Worm (Caenorhabditis elegans) whole organism, mixed stage, embryonic: ENCODE results near the gene cysl-4.

Experiments
- M03D4.4 ChIP-seq: sonication (generic microtip); optimal IDR thresholded peaks from 2 replicates; lab custom pipeline; 2017; ENCODE audit warnings: mild to moderate bottlenecking, missing genetic modification characterization, missing compliant biosample characterization
- bed-3 ChIP-seq: fragments of 200-800 bp; sonication (Bioruptor generic); optimal IDR thresholded peaks from 3 replicates; lab custom pipeline; 2018; ENCODE audit warnings: mild to moderate bottlenecking, missing genetic modification characterization, moderate library complexity, missing compliant biosample characterization
- blmp-1 ChIP-seq: fragments of 150-350 bp; optimal IDR thresholded peaks from 2 replicates; lab custom pipeline; 2014; ENCODE audit warnings: missing biosample characterization, missing genetic modification characterization
- ceh-43 ChIP-seq: fragments of 200-800 bp; sonication (Bioruptor generic); optimal IDR thresholded peaks from 2 replicates; lab custom pipeline; 2018; ENCODE audit warnings: mild to moderate bottlenecking, missing genetic modification characterization, moderate library complexity, missing compliant biosample characterization
- ceh-83 ChIP-seq: fragments of 200-800 bp; sonication (Bioruptor generic); optimal IDR thresholded peaks from 2 replicates; lab custom pipeline; 2018; ENCODE audit warnings: mild to moderate bottlenecking, missing genetic modification characterization, missing compliant biosample characterization
- ces-1 ChIP-seq: fragments of 150-350 bp; optimal IDR thresholded peaks from 2 replicates; lab custom pipeline; 2014; ENCODE audit warnings: missing biosample characterization, missing genetic modification reagents, missing genetic modification characterization
- cnd-1 ChIP-seq: fragments of 200-800 bp; sonication (Bioruptor generic); optimal IDR thresholded peaks from 2 replicates; lab custom pipeline; 2018; ENCODE audit warnings: mild to moderate bottlenecking, missing genetic modification characterization, missing compliant biosample characterization
- drap-1 ChIP-seq: fragments of 200-800 bp; sonication (Bioruptor generic); optimal IDR thresholded peaks from 3 replicates; lab custom pipeline; 2018; ENCODE audit warnings: mild to moderate bottlenecking, missing genetic modification characterization, missing compliant biosample characterization
- elt-1 ChIP-seq: sonication (generic microtip); optimal IDR thresholded peaks from 2 replicates; lab custom pipeline; 2017; ENCODE audit warnings: missing genetic modification characterization, mild to moderate bottlenecking, missing compliant biosample characterization, antibody characterized with exemption, moderate library complexity, borderline replicate concordance; ENCODE audit not compliant: insufficient read depth
- elt-3 ChIP-seq: fragments of 150-350 bp; optimal IDR thresholded peaks from 2 replicates; lab custom pipeline; 2014; ENCODE audit warnings: missing biosample characterization, missing genetic modification characterization
- flh-1 ChIP-seq: fragments of 200-800 bp; sonication (Bioruptor generic); optimal IDR thresholded peaks from 2 replicates; lab custom pipeline; 2018; ENCODE audit warnings: mild to moderate bottlenecking, missing genetic modification characterization, moderate library complexity, missing compliant biosample characterization
- ham-2 ChIP-seq: fragments of 200-800 bp; sonication (Bioruptor generic); optimal IDR thresholded peaks from 2 replicates; lab custom pipeline; 2018; ENCODE audit warnings: mild to moderate bottlenecking, missing genetic modification characterization, missing compliant biosample characterization
- hlh-1 ChIP-seq: fragments of 150-350 bp; optimal IDR thresholded peaks from 2 replicates; lab custom pipeline; 2014; ENCODE audit warnings: missing biosample characterization, missing genetic modification reagents, missing genetic modification characterization
- lin-13 ChIP-seq: fragments of 150-350 bp; optimal IDR thresholded peaks from 2 replicates; lab custom pipeline; 2014; ENCODE audit warnings: missing biosample characterization, missing genetic modification characterization
- lin-32 ChIP-seq: fragments of 200-800 bp; sonication (Bioruptor generic); optimal IDR thresholded peaks from 2 replicates; lab custom pipeline; 2018; ENCODE audit warnings: mild to moderate bottlenecking, missing genetic modification characterization, missing compliant biosample characterization
- lsy-2 ChIP-seq: fragments of 150-350 bp; optimal IDR thresholded peaks from 2 replicates; lab custom pipeline; 2014; ENCODE audit warnings: missing biosample characterization, missing genetic modification characterization
- mab-5 ChIP-seq: fragments of 150-350 bp; optimal IDR thresholded peaks from 2 replicates; lab custom pipeline; 2014; ENCODE audit warnings: missing biosample characterization, missing genetic modification characterization
- mep-1 ChIP-seq: fragments of 150-350 bp; optimal IDR thresholded peaks from 2 replicates; lab custom pipeline; 2017; ENCODE audit warnings: missing biosample characterization, missing genetic modification reagents, missing genetic modification characterization, inconsistent platforms
- mls-2 ChIP-seq: sonication (generic microtip); optimal IDR thresholded peaks from 2 replicates; lab custom pipeline; 2016; ENCODE audit warnings: mild to moderate bottlenecking, missing genetic modification characterization, moderate library complexity, missing compliant biosample characterization
- nhr-2 ChIP-seq: fragments of 150-350 bp; optimal IDR thresholded peaks from 2 replicates; lab custom pipeline; 2014; ENCODE audit warnings: missing biosample characterization, missing genetic modification characterization
- nhr-237 ChIP-seq: fragments of 150-350 bp; optimal IDR thresholded peaks from 2 replicates; lab custom pipeline; 2014; ENCODE audit warnings: missing biosample characterization, missing genetic modification characterization
- nhr-76 ChIP-seq: sonication (generic microtip); optimal IDR thresholded peaks from 2 replicates; lab custom pipeline; 2017; ENCODE audit warnings: missing biosample characterization, missing genetic modification characterization
- pha-4 ChIP-seq: fragments of 150-350 bp; optimal IDR thresholded peaks from 2 replicates; lab custom pipeline; 2018; ENCODE audit warnings: missing biosample characterization, missing genetic modification reagents, missing genetic modification characterization
- sem-2 ChIP-seq: fragments of 200-800 bp; sonication (Bioruptor generic); optimal IDR thresholded peaks from 2 replicates; lab custom pipeline; 2018; ENCODE audit warnings: mild to moderate bottlenecking, missing genetic modification characterization, missing compliant biosample characterization
- snpc-4 ChIP-seq: fragments of 150-350 bp; optimal IDR thresholded peaks from 2 replicates; lab custom pipeline; 2014; ENCODE audit warnings: missing biosample characterization, missing genetic modification characterization
- sptf-1 ChIP-seq: sonication (generic microtip); optimal IDR thresholded peaks from 2 replicates; lab custom pipeline; 2017; ENCODE audit warnings: mild to moderate bottlenecking, missing genetic modification characterization, moderate library complexity, missing compliant biosample characterization
- tbx-8 ChIP-seq: fragments of 200-800 bp; sonication (Bioruptor generic); optimal IDR thresholded peaks from 2 replicates; lab custom pipeline; 2018; ENCODE audit warnings: mild to moderate bottlenecking, missing genetic modification characterization, moderate library complexity, missing compliant biosample characterization
- unc-120 ChIP-seq: sonication (generic microtip); optimal IDR thresholded peaks from 2 replicates; lab custom pipeline; 2017; ENCODE audit warnings: missing genetic modification characterization, missing compliant biosample characterization; ENCODE audit not compliant: poor library complexity, severe bottlenecking
- unc-39 ChIP-seq: fragments of 150-350 bp; optimal IDR thresholded peaks from 2 replicates; lab custom pipeline; 2014; ENCODE audit warnings: missing biosample characterization, missing genetic modification characterization
- unc-62 ChIP-seq: fragments of 150-350 bp; optimal IDR thresholded peaks from 2 replicates; lab custom pipeline; 2014; ENCODE audit warnings: missing biosample characterization, missing genetic modification reagents, missing genetic modification characterization
- zip-8 ChIP-seq: fragments of 150-350 bp; optimal IDR thresholded peaks from 2 replicates; lab custom pipeline; 2014; ENCODE audit warnings: missing biosample characterization, missing genetic modification characterization
- ztf-11 ChIP-seq: fragments of 150-350 bp; optimal IDR thresholded peaks from 2 replicates; lab custom pipeline; 2014; ENCODE audit warnings: missing biosample characterization, missing genetic modification characterization

cysl-4 gene

DNA sequence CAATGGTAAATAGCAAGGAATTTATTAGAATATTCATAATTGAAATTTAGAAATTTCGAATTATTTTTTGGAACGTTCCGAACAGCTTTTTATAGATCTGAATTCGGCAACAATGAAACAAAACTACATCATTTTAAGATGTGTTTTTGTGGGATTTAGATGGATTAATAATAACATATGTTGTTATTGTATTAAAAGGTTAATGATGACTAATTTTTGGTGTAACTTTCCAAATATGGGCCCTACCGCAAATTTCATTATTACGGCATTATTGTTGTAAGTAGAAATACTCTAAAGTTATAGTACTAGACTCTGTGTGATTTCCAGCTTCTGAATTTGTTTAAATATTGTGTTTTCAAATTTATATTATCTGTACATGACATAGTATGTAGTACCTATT is 9.1 kb downstream of the cysl-4 start, which contains the start of gene F59A7.11:
Gene F59A7.11 (minus strand): TSS at position 101 of the 400 bp plus-strand sequence.
- TF ChIP-seq lin-32 (GFP tag; lab: Kevin White, UChicago) (no peak), M03D4.4 (tag; lab: Kevin White, UChicago) (no peak), mab-5 (tag; lab: Kevin White, UChicago) (no peak), mls-2 (tag; lab: Kevin White, UChicago) (no peak), blmp-1 (tag; lab: Kevin White, UChicago) (no peak), nhr-2 (no peak), tbx-8 (GFP tag; lab: Kevin White, UChicago) (no peak), lsy-2 (no peak), hlh-1 (tag; lab: Kevin White, UChicago) (no peak), mep-1 (tag; lab: Kevin White, UChicago) (no peak), drap-1 (GFP tag; lab: Kevin White, UChicago) (no peak), unc-62 (GFP tag; lab: Kevin White, UChicago) (no peak), cnd-1 (tag; lab: Kevin White, UChicago) (no peak), ham-2 (no peak), bed-3 (GFP tag; lab: Kevin White, UChicago) (no peak)
- TF ChIP-seq, all 35 proteins: peak for 0

DNA sequence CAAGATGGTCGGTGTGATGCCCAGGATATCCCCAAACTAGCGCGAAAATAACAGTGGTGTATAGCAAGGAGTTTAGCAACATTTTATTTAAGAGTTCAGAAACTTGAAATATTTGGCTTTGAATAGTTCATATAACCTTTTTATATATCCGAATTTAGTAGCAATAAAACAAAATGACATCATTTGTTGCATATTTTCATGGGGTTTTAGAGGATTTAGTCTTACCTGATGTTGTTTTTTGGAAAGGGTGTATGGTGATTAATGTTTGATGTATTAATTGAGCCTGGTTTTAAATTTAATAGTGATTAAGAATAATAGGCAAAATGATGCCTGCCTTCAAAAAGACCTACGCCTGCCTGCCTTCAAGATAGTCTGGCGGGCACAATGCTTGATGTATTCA is 11.7 kb downstream of the cysl-4 start, which contains the start of gene F59A7.2:
Gene F59A7.2 (minus strand): TSS at position 101 of the 400 bp plus-strand sequence.
- TF ChIP-seq nhr-237 (no peak), unc-39 (tag; lab: Kevin White, UChicago) (no peak), lsy-2 (no peak), ceh-83 (GFP tag; lab: Kevin White, UChicago) (no peak), mep-1 (tag; lab: Kevin White, UChicago) (no peak), elt-1 (tag; lab: Kevin White, UChicago) (no peak), zip-8 (tag; lab: Kevin White, UChicago) (no peak), lin-32 (GFP tag; lab: Kevin White, UChicago) (no peak), lin-13 (no peak), M03D4.4 (tag; lab: Kevin White, UChicago) (no peak), nhr-2 (no peak), cnd-1 (tag; lab: Kevin White, UChicago) (no peak), elt-3 (tag; lab: Kevin White, UChicago) (no peak), nhr-76 (no peak), snpc-4 (no peak), mls-2 (tag; lab: Kevin White, UChicago) (no peak), bed-3 (GFP tag; lab: Kevin White, UChicago) (no peak), pha-4 (tag; lab: Kevin White, UChicago) (no peak), ces-1 (GFP tag; lab: Kevin White, UChicago) (no peak), drap-1 (GFP tag; lab: Kevin White, UChicago) (no peak)

- TF ChIP-seq nhr-237: no peak
- TF ChIP-seq tbx-8 (GFP tag; lab: Kevin White, UChicago): no peak
- no peak for TF ChIP-seq lsy-2
- TF ChIP-seq ztf-11 (tag; lab: Kevin White, UChicago): no peak
- no peak for TF ChIP-seq blmp-1 (tag; lab: Kevin White, UChicago)
- TF ChIP-seq bed-3 (GFP tag; lab: Kevin White, UChicago): no peak
- TF ChIP-seq sem-2: no peak
- TF ChIP-seq unc-62 (GFP tag; lab: Kevin White, UChicago): no peak
- no peak for TF ChIP-seq sptf-1 (tag; lab: Kevin White, UChicago)
- no peak for TF ChIP-seq unc-120 (tag; lab: Kevin White, UChicago)
- no peak for TF ChIP-seq pha-4 (tag; lab: Kevin White, UChicago)
- TF ChIP-seq cnd-1 (tag; lab: Kevin White, UChicago): no peak
- TF ChIP-seq lin-13: no peak
- no peak for TF ChIP-seq mep-1 (tag; lab: Kevin White, UChicago)
- TF ChIP-seq elt-1 (tag; lab: Kevin White, UChicago): no peak
- no peak for TF ChIP-seq nhr-2
- TF ChIP-seq ceh-43 (GFP tag; lab: Kevin White, UChicago): no peak
- TF ChIP-seq, all 35 proteins: peak for 0
These were observed 13.9 kb downstream of the cysl-4 start, which contains the start of gene F59A7.14 for ce11 chrV:2018689-2019088. Gene F59A7.14, plus strand, starts transcription at chrV:2018989.

- no peak for TF ChIP-seq drap-1 (GFP tag; lab: Kevin White, UChicago)
- no peak for TF ChIP-seq flh-1 (GFP tag; lab: Kevin White, UChicago)
- no peak for TF ChIP-seq sem-2
- no peak for TF ChIP-seq mep-1 (tag; lab: Kevin White, UChicago)
- TF ChIP-seq elt-1 (tag; lab: Kevin White, UChicago): no peak
- TF ChIP-seq ham-2: no peak
- TF ChIP-seq M03D4.4 (tag; lab: Kevin White, UChicago): no peak
- TF ChIP-seq pha-4 (tag; lab: Kevin White, UChicago): no peak
- TF ChIP-seq mab-5 (tag; lab: Kevin White, UChicago): no peak
- no peak for TF ChIP-seq unc-120 (tag; lab: Kevin White, UChicago)
- no peak for TF ChIP-seq blmp-1 (tag; lab: Kevin White, UChicago)
- TF ChIP-seq lin-13: no peak
- no peak for TF ChIP-seq ztf-11 (tag; lab: Kevin White, UChicago)
- TF ChIP-seq unc-39 (tag; lab: Kevin White, UChicago): no peak
These were observed 16.5 kb downstream of the cysl-4 start for ce11 chrV:2021283-2021682.
